Fruit fly (Drosophila melanogaster) S2 (cell line): ENCODE data around the gene plh.

Source experiments
- CG8478 ChIP-seq: fragments of >200 bp; optimal IDR thresholded peaks from 2 replicates; lab custom pipeline; 2018
- CTCF ChIP-seq, 2 experiments: fragments of >200 bp; optimal IDR thresholded peaks; 2 replicates each; lab custom pipeline; 2018

- no peak for TF ChIP-seq CTCF (optimal IDR thresholded peaks at IDR 0.05; lab: Kevin White, UChicago)
- no peak for TF ChIP-seq CG8478 (lab: Kevin White, UChicago)
Observed at dm6 chr3R:4963370-4963769, 47.5 kb downstream of the plh start.
